Fruit fly (Drosophila melanogaster) Kc167 (cell line): ENCODE measurements around the gene Ipk2.

Experiments
- Myc ChIP-seq: fragments of >200 bp; optimal IDR thresholded peaks from 2 replicates; lab custom pipeline; 2017; ENCODE audit warnings: missing external identifiers
- Sin3A ChIP-seq: fragments of >200 bp; optimal IDR thresholded peaks from 2 replicates; lab custom pipeline; 2018; ENCODE audit warnings: missing external identifiers
- h ChIP-seq: fragments of >200 bp; optimal IDR thresholded peaks from 3 replicates; lab custom pipeline; 2018; ENCODE audit warnings: missing external identifiers
- insv ChIP-seq: fragments of >200 bp; optimal IDR thresholded peaks from 3 replicates; lab custom pipeline; 2018; ENCODE audit warnings: missing external identifiers
- psq ChIP-seq: fragments of >200 bp; optimal IDR thresholded peaks from 2 replicates; lab custom pipeline; 2017; ENCODE audit warnings: missing external identifiers
- ttk ChIP-seq: sonication (Bioruptor generic); optimal IDR thresholded peaks from 2 replicates; lab custom pipeline; 2017; ENCODE audit warnings: missing external identifiers

Ipk2 gene

dm6 chr2L:601848-602247 lies 27.8 kb upstream of the Ipk2 start:
- TF ChIP-seq ttk (lab: Kevin White, UChicago) (no peak), insv (lab: Kevin White, UChicago) (no peak), Sin3A (lab: Kevin White, UChicago) (no peak), h (lab: Kevin White, UChicago) (no peak), psq (lab: Kevin White, UChicago) (no peak), Myc (lab: Kevin White, UChicago) (no peak)

dm6 chr2L:597771-598170 lies 23.7 kb upstream of the Ipk2 start:
- TF ChIP-seq psq (lab: Kevin White, UChicago) (no peak), h (lab: Kevin White, UChicago) (no peak), ttk (lab: Kevin White, UChicago) (no peak), Myc (lab: Kevin White, UChicago) (no peak), insv (lab: Kevin White, UChicago) (no peak), Sin3A (lab: Kevin White, UChicago) (no peak)

- TF ChIP-seq Sin3A (lab: Kevin White, UChicago): no peak
- TF ChIP-seq psq (lab: Kevin White, UChicago): no peak
- no peak for TF ChIP-seq ttk (lab: Kevin White, UChicago)
- TF ChIP-seq Myc (lab: Kevin White, UChicago): no peak
- no peak for TF ChIP-seq h (lab: Kevin White, UChicago)
These were observed 20.7 kb upstream of the Ipk2 start, which contains the start of gene Gsc for dm6 chr2L:594635-595384. TSS of gene Gsc (minus strand) at chr2L:594685.

dm6 chr2L:594048-594447 lies 20.0 kb upstream of the Ipk2 start:
- TF ChIP-seq insv (lab: Kevin White, UChicago): no peak
- no peak for TF ChIP-seq ttk (lab: Kevin White, UChicago)
- TF ChIP-seq Sin3A (lab: Kevin White, UChicago): no peak
- TF ChIP-seq psq (lab: Kevin White, UChicago): no peak
- no peak for TF ChIP-seq h (lab: Kevin White, UChicago)
- no peak for TF ChIP-seq Myc (lab: Kevin White, UChicago)

- TF ChIP-seq insv (lab: Kevin White, UChicago) (no peak), psq (lab: Kevin White, UChicago) (no peak), h (lab: Kevin White, UChicago) (no peak), Myc (lab: Kevin White, UChicago) (no peak), ttk (lab: Kevin White, UChicago) (no peak), Sin3A (lab: Kevin White, UChicago) (no peak)
These were observed 17.4 kb upstream of the Ipk2 start for dm6 chr2L:591511-591910.

- TF ChIP-seq psq (lab: Kevin White, UChicago) (no peak), Myc (lab: Kevin White, UChicago) (no peak), Sin3A (lab: Kevin White, UChicago) (no peak), ttk (lab: Kevin White, UChicago) (no peak), insv (lab: Kevin White, UChicago) (no peak), h (lab: Kevin White, UChicago) (no peak)
These were observed 11.2 kb upstream of the Ipk2 start for dm6 chr2L:585268-585667.

dm6 chr2L:577186-577585 lies 3.1 kb upstream of the Ipk2 start, which contains the start of gene Pph13:
TSS of gene Pph13 (plus strand) at chr2L:577486.
- TF ChIP-seq insv (lab: Kevin White, UChicago) (no peak), psq (lab: Kevin White, UChicago) (no peak), Myc (lab: Kevin White, UChicago) (no peak), h (lab: Kevin White, UChicago) (no peak), Sin3A (lab: Kevin White, UChicago) (no peak), ttk (lab: Kevin White, UChicago) (no peak)

- no peak for TF ChIP-seq ttk (lab: Kevin White, UChicago)
- TF ChIP-seq Myc (lab: Kevin White, UChicago): no peak
- TF ChIP-seq psq (lab: Kevin White, UChicago): no peak
- no peak for TF ChIP-seq insv (lab: Kevin White, UChicago)
- TF ChIP-seq h (lab: Kevin White, UChicago): no peak
- TF ChIP-seq Sin3A (lab: Kevin White, UChicago): no peak
These were observed 2.6 kb upstream of the Ipk2 start, which contains the start of gene Ptth for dm6 chr2L:576559-577184. TSS of gene Ptth (minus strand) at chr2L:576896.

dm6 chr2L:568030-568429 lies 6.0 kb downstream of the Ipk2 start, which contains the start of the genes Nle and Sf3b1:
TSS of gene Nle (minus strand) at chr2L:568121.
TSS of gene Sf3b1 (plus strand) at chr2L:568340.
- TF ChIP-seq psq (lab: Kevin White, UChicago) (no peak), ttk (lab: Kevin White, UChicago) (no peak), h (lab: Kevin White, UChicago) (no peak), insv (lab: Kevin White, UChicago) (no peak), Myc (lab: Kevin White, UChicago) (no peak), Sin3A (lab: Kevin White, UChicago) (no peak)

- TF ChIP-seq ttk (lab: Kevin White, UChicago) (no peak), Sin3A (lab: Kevin White, UChicago) (no peak), h (lab: Kevin White, UChicago) (no peak), psq (lab: Kevin White, UChicago) (no peak), insv (lab: Kevin White, UChicago) (no peak)
These were observed 10.1 kb downstream of the Ipk2 start, which contains the start of the genes uncNacbeta and CG2794 for dm6 chr2L:563769-564550. TSS of gene uncNacbeta (minus strand) at chr2L:563819. TSS of gene CG2794 (plus strand) at chr2L:564163.
